Fruit fly (Drosophila melanogaster) whole organism, embryonic: ENCODE data around the gene CG14840.

Source experiments
- Bdp1 ChIP-seq: fragments of 200-800 bp; sonication (Bioruptor generic); optimal IDR thresholded peaks from 3 replicates; lab custom pipeline; 2016; ENCODE audit warnings: missing biosample characterization, missing genetic modification characterization
- CG11456 ChIP-seq: fragments of 200-800 bp; sonication (Bioruptor generic); IDR thresholded peaks from 3 replicates; pipeline ENCODE4 v1.3.6; 2022; ENCODE audit warnings: missing biosample characterization, missing genetic modification characterization
- CG14050 ChIP-seq: fragments of 200-800 bp; sonication (Bioruptor generic); IDR thresholded peaks from 3 replicates; pipeline ENCODE4 v1.3.6; 2022; ENCODE audit warnings: missing biosample characterization, missing genetic modification characterization
- ERR ChIP-seq: fragments of 200-800 bp; sonication (Bioruptor generic); optimal IDR thresholded peaks from 2 replicates; lab custom pipeline; 2016; ENCODE audit warnings: missing biosample characterization, missing genetic modification characterization
- Elba2 ChIP-seq: fragments of 200-800 bp; sonication (Bioruptor generic); optimal IDR thresholded peaks from 3 replicates; lab custom pipeline; 2016; ENCODE audit warnings: missing biosample characterization, missing genetic modification characterization
- Hr78 ChIP-seq, 2 experiments: fragments of 200-800 bp in 1 of 2; fragments of >200 bp in 1 of 2; sonication (Bioruptor generic) in 1 of 2; optimal IDR thresholded peaks; 2 replicates each; lab custom pipeline; 2017 to 2019; ENCODE audit warnings: missing biosample characterization in 2 of 2, missing genetic modification characterization in 2 of 2, mild to moderate bottlenecking in 1 of 2, moderate library complexity in 1 of 2
- Sox102F ChIP-seq: fragments of 200-800 bp; sonication (Bioruptor generic); optimal IDR thresholded peaks from 2 replicates; lab custom pipeline; 2018; ENCODE audit warnings: missing biosample characterization, mild to moderate bottlenecking, missing genetic modification characterization, moderate library complexity
- Spps ChIP-seq: fragments of 200-800 bp; sonication (Bioruptor generic); optimal IDR thresholded peaks from 2 replicates; lab custom pipeline; 2018; ENCODE audit warnings: missing biosample characterization, mild to moderate bottlenecking, missing genetic modification characterization
- Usf ChIP-seq: fragments of 200-800 bp; sonication (Bioruptor generic); optimal IDR thresholded peaks from 2 replicates; lab custom pipeline; 2017; ENCODE audit warnings: missing genotype, missing biosample characterization, missing genetic modification characterization
- ara ChIP-seq: fragments of 200-800 bp; sonication (Bioruptor generic); IDR thresholded peaks from 2 replicates; pipeline ENCODE4 v1.3.6; 2022; ENCODE audit warnings: missing biosample characterization, missing genetic modification characterization
- bab2 ChIP-seq: fragments of 200-800 bp; sonication (Bioruptor generic); optimal IDR thresholded peaks from 2 replicates; lab custom pipeline; 2016; ENCODE audit warnings: missing biosample characterization, missing genetic modification characterization
- crol ChIP-seq: fragments of 200-800 bp; sonication (Bioruptor generic); IDR thresholded peaks from 2 replicates; pipeline ENCODE4 v1.3.6; 2022; ENCODE audit warnings: missing biosample characterization, missing genetic modification characterization
- gcm2 ChIP-seq: fragments of 200-800 bp; sonication (Bioruptor generic); optimal IDR thresholded peaks from 2 replicates; lab custom pipeline; 2016; ENCODE audit warnings: missing biosample characterization, missing genetic modification characterization
- nerfin-2 ChIP-seq: fragments of 200-800 bp; sonication (Bioruptor generic); IDR thresholded peaks from 2 replicates; pipeline ENCODE4 v1.3.6; 2022; ENCODE audit warnings: missing biosample characterization, missing genetic modification characterization; ENCODE audit not compliant: partially characterized antibody

DNA sequence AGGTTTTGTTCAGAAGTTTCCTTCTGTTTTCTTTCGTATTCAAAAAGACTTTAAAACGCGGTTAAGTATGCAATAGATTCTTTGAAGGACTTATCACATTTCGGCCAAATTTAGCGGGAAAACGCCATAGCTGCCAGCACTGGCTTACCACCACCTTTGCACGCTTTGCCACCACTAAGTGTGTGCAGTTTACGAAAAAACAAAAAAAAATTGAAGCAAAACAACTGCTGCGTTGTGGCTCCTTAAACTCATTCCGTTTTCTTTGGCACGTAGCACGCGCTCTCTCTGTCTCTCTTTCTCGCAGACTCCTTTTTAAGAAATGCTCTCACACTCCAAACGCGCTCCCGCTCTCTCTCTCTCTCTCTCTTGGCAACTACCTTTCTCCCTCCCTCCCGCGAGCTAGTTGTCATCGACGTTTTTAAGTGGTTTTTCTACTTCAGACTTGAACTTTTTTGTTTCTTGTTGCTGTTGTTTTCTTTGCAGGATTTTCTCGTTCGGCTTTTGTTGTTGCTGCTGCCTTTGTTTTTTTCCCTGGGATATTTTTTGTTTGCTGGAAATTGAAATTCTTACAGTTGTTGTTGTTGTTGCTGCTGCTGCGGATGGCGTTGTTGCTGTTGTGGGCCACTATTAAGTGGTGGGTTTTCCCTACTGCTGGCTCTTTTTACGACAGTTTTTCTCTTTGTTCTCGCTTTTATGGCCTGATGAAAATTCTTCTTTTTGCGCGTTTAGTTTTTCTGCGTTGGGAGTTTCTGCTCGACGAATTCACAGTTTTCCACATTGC is 17.7 kb upstream of the CG14840 start:
- no peak for TF ChIP-seq Bdp1 (GFP tag; lab: Kevin White, UChicago)
- no peak for TF ChIP-seq gcm2 (GFP tag; lab: Kevin White, UChicago)
- TF ChIP-seq Usf: no peak
- TF ChIP-seq Elba2 (GFP tag; lab: Kevin White, UChicago): no peak
- no peak for TF ChIP-seq nerfin-2
- no peak for TF ChIP-seq crol (GFP tag; lab: Robert Waterston, UW)
- peak; percentile 3 for TF ChIP-seq Sox102F
- TF ChIP-seq CG11456: no peak
- TF ChIP-seq Hr78 (GFP tag; optimal IDR thresholded peaks at IDR 0.05; lab: Kevin White, UChicago): no peak
- TF ChIP-seq Spps (tag; lab: Kevin White, UChicago): no peak
- TF ChIP-seq bab2 (GFP tag; lab: Kevin White, UChicago): no peak
- TF ChIP-seq ara (GFP tag; lab: Robert Waterston, UW): no peak
- TF ChIP-seq CG14050: no peak
- no peak for TF ChIP-seq ERR (GFP tag; lab: Kevin White, UChicago)
